Worm (Caenorhabditis elegans) whole organism, early embryonic: Measurements from ENCODE around the gene F18E9.7.

Experiments used
- B0310.2 ChIP-seq: sonication (generic microtip); optimal IDR thresholded peaks from 2 replicates; lab custom pipeline; 2016; ENCODE audit warnings: mild to moderate bottlenecking, missing genetic modification characterization, missing compliant biosample characterization
- F13C5.2 ChIP-seq: sonication (generic microtip); optimal IDR thresholded peaks from 2 replicates; lab custom pipeline; 2017; ENCODE audit warnings: mild to moderate bottlenecking, missing genetic modification characterization, inconsistent platforms, missing compliant biosample characterization
- aly-1 ChIP-seq: sonication (generic microtip); optimal IDR thresholded peaks from 2 replicates; lab custom pipeline; 2016; ENCODE audit warnings: missing genetic modification characterization, missing compliant biosample characterization
- ama-1 ChIP-seq: fragments of 150-350 bp; optimal IDR thresholded peaks from 2 replicates; lab custom pipeline; 2014
- ceh-13 ChIP-seq: fragments of 200-800 bp; sonication (Bioruptor generic); optimal IDR thresholded peaks from 2 replicates; lab custom pipeline; 2018; ENCODE audit warnings: mild to moderate bottlenecking, missing genetic modification characterization, missing compliant biosample characterization
- ceh-36 ChIP-seq: sonication (generic microtip); optimal IDR thresholded peaks from 2 replicates; lab custom pipeline; 2016; ENCODE audit warnings: missing genetic modification characterization, inconsistent platforms, missing compliant biosample characterization
- ets-7 ChIP-seq: sonication (generic microtip); optimal IDR thresholded peaks from 2 replicates; lab custom pipeline; 2016; ENCODE audit warnings: missing genotype, missing genetic modification characterization, missing compliant biosample characterization
- flt-1 ChIP-seq: fragments of 200-800 bp; sonication (Bioruptor generic); IDR thresholded peaks from 2 replicates; pipeline ENCODE4 v1.3.6; 2022; ENCODE audit warnings: missing genetic modification characterization, missing compliant biosample characterization
- hmbx-1 ChIP-seq: sonication (generic microtip); optimal IDR thresholded peaks from 2 replicates; lab custom pipeline; 2016; ENCODE audit warnings: mild to moderate bottlenecking, missing genetic modification characterization, missing compliant biosample characterization
- hmg-4 ChIP-seq: fragments of 200-800 bp; sonication (Bioruptor generic); optimal IDR thresholded peaks from 2 replicates; lab custom pipeline; 2018; ENCODE audit warnings: mild to moderate bottlenecking, missing genetic modification characterization, missing compliant biosample characterization
- hnd-1 ChIP-seq: sonication (generic microtip); optimal IDR thresholded peaks from 2 replicates; lab custom pipeline; 2016; ENCODE audit warnings: missing genetic modification characterization, missing compliant biosample characterization
- pes-1 ChIP-seq: fragments of 200-800 bp; sonication (Bioruptor generic); IDR thresholded peaks from 2 replicates; pipeline ENCODE4 v1.3.6; 2022; ENCODE audit warnings: missing genetic modification reagents, missing genetic modification characterization, missing compliant biosample characterization
- scrt-1 ChIP-seq: fragments of 200-800 bp; sonication (Bioruptor generic); IDR thresholded peaks from 2 replicates; pipeline ENCODE4 v1.3.6; 2022; ENCODE audit warnings: missing genetic modification characterization, missing compliant biosample characterization
- sea-1 ChIP-seq: fragments of 200-800 bp; sonication (Bioruptor generic); conservative IDR thresholded peaks from 2 replicates; pipeline ENCODE4 v1.3.6; 2022; ENCODE audit warnings: missing genetic modification characterization, missing compliant biosample characterization
- tbx-11 ChIP-seq: fragments of 200-800 bp; sonication (Bioruptor generic); IDR thresholded peaks from 2 replicates; pipeline ENCODE4 v1.3.6; 2022; ENCODE audit warnings: missing genetic modification characterization, missing compliant biosample characterization
- tbx-37 ChIP-seq: fragments of 200-800 bp; sonication (Bioruptor generic); conservative IDR thresholded peaks from 2 replicates; pipeline ENCODE4 v1.3.6; 2022; ENCODE audit warnings: missing genetic modification reagents, missing genetic modification characterization, missing compliant biosample characterization
- tra-4 ChIP-seq: sonication (generic microtip); optimal IDR thresholded peaks from 2 replicates; lab custom pipeline; 2017; ENCODE audit warnings: missing genetic modification characterization, missing compliant biosample characterization

The F18E9.7 gene

ce11 chrX:8597647-8598046 lies at the start of gene F18E9.7:
F18E9.7 (minus strand) TSS chrX:8597747.
- no peak for TF ChIP-seq flt-1
- TF ChIP-seq tbx-37 (GFP tag; lab: Robert Waterston, UW): no peak

DNA sequence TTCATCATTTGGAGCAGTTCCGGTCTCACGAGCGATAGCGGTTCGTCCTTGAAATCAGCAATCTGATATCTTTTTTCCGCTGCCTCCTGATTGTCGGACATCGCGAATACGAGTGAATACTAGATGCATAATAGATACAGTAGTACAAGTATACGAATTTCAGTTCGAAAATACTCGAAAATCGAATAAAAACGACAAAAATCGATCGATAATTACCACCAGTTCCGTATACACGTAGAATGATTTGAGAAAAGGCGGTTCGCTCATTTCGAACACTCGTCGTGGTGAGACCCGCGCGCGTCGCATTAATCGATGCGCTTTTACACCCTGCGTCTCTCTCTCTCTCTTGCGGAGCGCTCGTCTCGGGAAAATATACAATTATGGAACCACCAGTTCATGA lies 49.5 kb upstream of the F18E9.7 start, which contains the start of gene F12D9.2:
Gene F12D9.2, minus strand, starts transcription at position 101 of the 400 bp plus-strand sequence.
- TF ChIP-seq tbx-37 (GFP tag; lab: Robert Waterston, UW): no peak
- TF ChIP-seq ceh-36 (tag; lab: Kevin White, UChicago): no peak
- no peak for TF ChIP-seq sea-1
- TF ChIP-seq ama-1 (lab: Kevin White, UChicago): no peak
- no peak for TF ChIP-seq scrt-1 (GFP tag; lab: Robert Waterston, UW)
- no peak for TF ChIP-seq tra-4 (tag; lab: Kevin White, UChicago)
- TF ChIP-seq hmg-4: no peak
- TF ChIP-seq ceh-13: no peak
- no peak for TF ChIP-seq pes-1 (GFP tag; lab: Robert Waterston, UW)
- TF ChIP-seq aly-1 (tag; lab: Kevin White, UChicago): no peak
- no peak for TF ChIP-seq hnd-1 (tag; lab: Kevin White, UChicago)
- TF ChIP-seq ets-7 (tag; lab: Kevin White, UChicago): no peak
- TF ChIP-seq flt-1: no peak
- no peak for TF ChIP-seq B0310.2

DNA sequence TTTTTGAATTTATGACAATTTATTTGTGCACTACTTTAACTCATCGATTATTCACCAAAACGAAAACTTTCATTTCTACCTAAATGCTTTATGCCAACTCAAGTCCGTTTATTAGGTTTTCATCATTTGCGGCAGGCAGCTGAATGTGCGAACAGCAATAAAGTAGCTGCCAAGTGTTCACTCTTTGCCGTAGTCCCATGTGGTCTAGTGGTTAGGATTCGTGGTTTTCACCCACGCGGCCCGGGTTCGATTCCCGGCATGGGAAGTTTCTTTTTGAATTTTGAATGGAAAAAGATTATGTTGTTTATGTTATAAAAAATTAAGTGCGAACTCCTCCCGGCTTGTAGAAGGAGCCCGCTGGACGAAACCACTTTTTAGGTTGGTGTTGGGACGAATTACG lies 48.7 kb upstream of the F18E9.7 start:
- peak; percentile 76 for TF ChIP-seq ceh-13
- peak; percentile 39 for TF ChIP-seq ets-7 (tag; lab: Kevin White, UChicago)
- peak; percentile 89 for TF ChIP-seq tbx-11 (GFP tag; lab: Robert Waterston, UW)
- peak; percentile 66 for TF ChIP-seq tra-4 (tag; lab: Kevin White, UChicago)
- TF ChIP-seq hmg-4: peak; percentile 89
- TF ChIP-seq flt-1: peak; percentile 91
- TF ChIP-seq ceh-36 (tag; lab: Kevin White, UChicago): peak; percentile 85
- peak; percentile 81 for TF ChIP-seq F13C5.2 (tag; lab: Kevin White, UChicago)
- peak; percentile 93 for TF ChIP-seq sea-1
- peak; percentile 43 for TF ChIP-seq hmbx-1 (tag; lab: Kevin White, UChicago)
- peak; percentile 71 for TF ChIP-seq B0310.2
- TF ChIP-seq pes-1 (GFP tag; lab: Robert Waterston, UW): peak; percentile 92
- peak; percentile 80 for TF ChIP-seq tbx-37 (GFP tag; lab: Robert Waterston, UW)
- no peak for TF ChIP-seq ama-1 (lab: Kevin White, UChicago)
- TF ChIP-seq aly-1 (tag; lab: Kevin White, UChicago): peak; percentile 89
- TF ChIP-seq scrt-1 (GFP tag; lab: Robert Waterston, UW): peak; percentile 89
- peak; percentile 70 for TF ChIP-seq hnd-1 (tag; lab: Kevin White, UChicago)

ce11 chrX:8643817-8644216 lies 46.3 kb upstream of the F18E9.7 start, which contains the start of gene stg-2:
stg-2 (minus strand) TSS chrX:8643917.
- TF ChIP-seq scrt-1 (GFP tag; lab: Robert Waterston, UW) (no peak), aly-1 (tag; lab: Kevin White, UChicago) (no peak), pes-1 (GFP tag; lab: Robert Waterston, UW) (no peak), ama-1 (lab: Kevin White, UChicago) (no peak), ceh-13 (no peak), hmbx-1 (tag; lab: Kevin White, UChicago) (no peak)

DNA sequence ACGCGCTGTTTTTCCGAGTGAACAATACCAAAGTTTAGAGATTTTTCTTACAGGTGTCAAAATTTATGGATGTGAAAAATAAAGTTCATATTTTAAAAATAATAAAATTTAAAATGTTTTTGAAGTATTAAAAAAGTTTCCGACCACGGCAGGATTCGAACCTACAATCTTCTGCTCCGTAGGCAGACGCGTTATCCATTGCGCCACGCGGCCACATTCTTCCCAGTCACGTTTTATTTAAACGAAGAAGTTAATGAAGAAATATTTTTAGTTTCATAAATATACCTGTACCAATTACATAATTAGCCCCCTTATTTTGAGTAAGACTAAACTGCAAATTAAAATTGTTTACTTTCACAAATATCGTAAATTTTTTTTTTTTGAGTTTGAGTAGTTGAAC lies 43.1 kb upstream of the F18E9.7 start:
- TF ChIP-seq flt-1 (0 out of 2 replicates have a peak, but pooled peaks have one; percentile 47), pes-1 (GFP tag; lab: Robert Waterston, UW) (peak; percentile 47; the same call in 1 of the 2 replicates), tbx-11 (GFP tag; lab: Robert Waterston, UW) (peak; percentile 62; the same call in 1 of the 2 replicates), ama-1 (lab: Kevin White, UChicago) (no peak)

DNA sequence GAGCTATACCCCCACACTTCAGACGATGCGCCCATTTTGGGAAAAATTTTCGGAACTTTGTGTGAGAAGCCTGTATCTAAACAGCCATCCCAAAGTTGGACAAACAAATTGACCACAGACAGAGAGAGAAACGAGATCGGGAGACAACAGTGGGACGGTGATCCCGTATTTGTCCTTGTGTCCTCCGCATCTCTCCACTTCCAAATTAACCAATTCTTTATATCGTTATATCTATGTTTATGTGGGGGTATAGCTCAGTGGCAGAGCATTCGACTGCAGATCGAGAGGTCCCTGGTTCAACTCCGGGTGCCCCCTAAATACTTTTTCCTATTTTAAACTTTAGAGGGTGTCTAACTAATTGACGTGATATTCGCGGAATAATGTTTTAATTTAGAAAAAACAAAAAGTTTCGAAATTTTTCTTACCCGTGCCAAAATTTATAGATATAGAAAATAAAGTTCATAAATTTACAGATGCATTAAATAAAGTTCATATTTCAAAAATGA lies 41.2 kb upstream of the F18E9.7 start:
- TF ChIP-seq hmbx-1 (tag; lab: Kevin White, UChicago) (peak; percentile 34), F13C5.2 (tag; lab: Kevin White, UChicago) (no peak), ceh-36 (tag; lab: Kevin White, UChicago) (no peak), aly-1 (tag; lab: Kevin White, UChicago) (no peak), pes-1 (GFP tag; lab: Robert Waterston, UW) (peak; percentile 84), flt-1 (peak; percentile 84), sea-1 (peak; percentile 78; the same call in 1 of the 2 replicates), scrt-1 (GFP tag; lab: Robert Waterston, UW) (peak; percentile 85), tra-4 (tag; lab: Kevin White, UChicago) (no peak), hmg-4 (no peak), hnd-1 (tag; lab: Kevin White, UChicago) (peak; percentile 69), ama-1 (lab: Kevin White, UChicago) (no peak), ceh-13 (no peak), ets-7 (tag; lab: Kevin White, UChicago) (no peak), B0310.2 (peak; percentile 50), tbx-11 (GFP tag; lab: Robert Waterston, UW) (peak; percentile 75; the same call in 1 of the 2 replicates), tbx-37 (GFP tag; lab: Robert Waterston, UW) (peak; percentile 70; the same call in 1 of the 2 replicates)

- TF ChIP-seq tra-4 (tag; lab: Kevin White, UChicago) (no peak), hmg-4 (no peak), tbx-37 (GFP tag; lab: Robert Waterston, UW) (no peak), aly-1 (tag; lab: Kevin White, UChicago) (no peak), flt-1 (no peak), hnd-1 (tag; lab: Kevin White, UChicago) (no peak), sea-1 (no peak), ceh-13 (no peak), scrt-1 (GFP tag; lab: Robert Waterston, UW) (no peak), hmbx-1 (tag; lab: Kevin White, UChicago) (no peak)
Measured at ce11 chrX:8625090-8625489, 27.5 kb upstream of the F18E9.7 start, which contains the start of gene K01A12.3. K01A12.3 (minus strand) TSS chrX:8625190.
